In the genomic region with DNA sequence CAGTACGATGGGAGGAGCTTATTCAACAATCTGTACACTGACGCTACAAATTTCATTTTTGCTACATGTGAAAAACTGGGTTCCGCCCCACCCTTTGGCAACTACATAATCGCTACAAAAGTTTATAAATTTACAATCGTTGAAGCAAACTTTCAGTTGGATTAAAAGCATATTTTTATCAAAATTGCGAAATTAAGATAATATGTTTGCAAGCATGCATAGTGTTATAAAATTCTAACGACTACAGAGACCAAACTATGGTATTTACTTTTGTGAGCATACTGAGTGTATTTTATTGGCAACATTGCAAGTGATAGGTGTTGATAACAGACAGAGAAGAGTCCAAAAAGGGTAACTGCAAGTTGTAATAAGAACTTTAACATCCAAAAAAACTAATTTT, we compare ENCODE assay signal across 4 worm cellular contexts.
TF ChIP-seq lines count a peak whose summit lies in the region.

C06B8.2 (minus strand) TSS at position 153 of the 400 bp plus-strand sequence.

TF ChIP-seq in whole organism, L1 larva, 84 proteins besides CTCF, POLR2A, EP300 and RAD21:
- peak; percentile 22 for TF ChIP-seq elt-2 (tag; optimal IDR thresholded peaks at IDR 0.05; lab: Kevin White, UChicago)
- no peak for TF ChIP-seq C16A3.4 (tag; optimal IDR thresholded peaks at IDR 0.05; lab: Kevin White, UChicago)

TF ChIP-seq in whole organism, L3 larva, 47 proteins besides CTCF, POLR2A, EP300 and RAD21:
- TF ChIP-seq elt-2 (tag; optimal IDR thresholded peaks at IDR 0.05; lab: Kevin White, UChicago) (peak; percentile 40), pqm-1 (tag; optimal IDR thresholded peaks at IDR 0.05; lab: Kevin White, UChicago) (peak; percentile 54), nhr-28 (tag; optimal IDR thresholded peaks at IDR 0.05; lab: Kevin White, UChicago) (no peak), lin-15B (tag; optimal IDR thresholded peaks at IDR 0.05; lab: Kevin White, UChicago) (no peak), ztf-4 (tag; optimal IDR thresholded peaks at IDR 0.05; lab: Kevin White, UChicago) (no peak), nhr-77 (tag; optimal IDR thresholded peaks at IDR 0.05; lab: Kevin White, UChicago) (no peak), lsy-12 (tag; optimal IDR thresholded peaks at IDR 0.05; lab: Kevin White, UChicago) (no peak), tbx-2 (tag; optimal IDR thresholded peaks at IDR 0.05; lab: Kevin White, UChicago) (no peak), ZK546.5 (tag; optimal IDR thresholded peaks at IDR 0.05; lab: Kevin White, UChicago) (no peak), mdl-1 (tag; optimal IDR thresholded peaks at IDR 0.05; lab: Kevin White, UChicago) (no peak), jun-1 (tag; optimal IDR thresholded peaks at IDR 0.05; lab: Kevin White, UChicago) (no peak), nhr-23 (tag; optimal IDR thresholded peaks at IDR 0.05; lab: Kevin White, UChicago) (no peak), unc-39 (tag; optimal IDR thresholded peaks at IDR 0.05; lab: Kevin White, UChicago) (no peak), skn-1 (tag; optimal IDR thresholded peaks at IDR 0.05; lab: Kevin White, UChicago) (no peak), nhr-11 (tag; optimal IDR thresholded peaks at IDR 0.05; lab: Kevin White, UChicago) (no peak), nfya-1 (tag; optimal IDR thresholded peaks at IDR 0.05; lab: Kevin White, UChicago; ENCODE audit: insufficient read depth) (no peak), sea-2 (GFP tag; optimal IDR thresholded peaks at IDR 0.05; lab: Kevin White, UChicago) (no peak), egl-27 (tag; optimal IDR thresholded peaks at IDR 0.05; lab: Kevin White, UChicago) (no peak), egl-5 (tag; optimal IDR thresholded peaks at IDR 0.05; lab: Kevin White, UChicago) (no peak), fkh-2 (tag; optimal IDR thresholded peaks at IDR 0.05; lab: Kevin White, UChicago) (no peak), ceh-82 (tag; optimal IDR thresholded peaks at IDR 0.05; lab: Kevin White, UChicago) (no peak), daf-12 (tag; optimal IDR thresholded peaks at IDR 0.05; lab: Kevin White, UChicago) (no peak), nhr-237 (tag; optimal IDR thresholded peaks at IDR 0.05; lab: Kevin White, UChicago) (no peak), pha-4 (tag; optimal IDR thresholded peaks at IDR 0.05; lab: Kevin White, UChicago) (peak; percentile 52), hmg-11 (tag; optimal IDR thresholded peaks at IDR 0.05; lab: Kevin White, UChicago) (no peak)

TF ChIP-seq in whole organism, L4 larva, 104 proteins besides CTCF, POLR2A, EP300 and RAD21:
- TF ChIP-seq nhr-76 (tag; optimal IDR thresholded peaks at IDR 0.05; lab: Kevin White, UChicago) (no peak), nhr-28 (tag; optimal IDR thresholded peaks at IDR 0.05; lab: Kevin White, UChicago) (peak; percentile 88), lir-3 (tag; optimal IDR thresholded peaks at IDR 0.05; lab: Kevin White, UChicago) (no peak), pqm-1 (tag; optimal IDR thresholded peaks at IDR 0.05; lab: Kevin White, UChicago) (peak; percentile 45)
TF ChIP-seq in whole organism, L4 larva: peak in this region for 2.

TF ChIP-seq in whole organism, young adult, 124 proteins besides CTCF, POLR2A, EP300 and RAD21:
- no peak for TF ChIP-seq ztf-28 (GFP tag; IDR thresholded peaks at IDR 0.05; lab: Robert Waterston, UW)
- TF ChIP-seq cebp-1 (GFP tag; IDR thresholded peaks at IDR 0.05; lab: Robert Waterston, UW): peak; percentile 54; the same call in 1 of the 2 replicates
- TF ChIP-seq cebp-1 (tag; optimal IDR thresholded peaks at IDR 0.05; lab: Kevin White, UChicago): no peak
- TF ChIP-seq mes-4 (tag; optimal IDR thresholded peaks at IDR 0.05; lab: Kevin White, UChicago): no peak
- no peak for TF ChIP-seq F49E8.2 (tag; optimal IDR thresholded peaks at IDR 0.05; lab: Kevin White, UChicago; ENCODE audit: insufficient read depth)
TF ChIP-seq in whole organism, young adult: peak in this region for 1.
